Worm (Caenorhabditis elegans) whole organism, L4 larva: ENCODE data around the gene famp-1.

Source experiments
- D1046.2 ChIP-seq: fragments of 200-800 bp; sonication (Bioruptor generic); IDR thresholded peaks from 2 replicates; pipeline ENCODE4 v1.3.6; 2022; ENCODE audit warnings: missing genetic modification characterization, missing compliant biosample characterization
- F26F4.8 ChIP-seq: fragments of 200-800 bp; sonication (Bioruptor generic); conservative IDR thresholded peaks from 2 replicates; pipeline ENCODE4 v1.3.6; 2022; ENCODE audit warnings: missing genetic modification characterization, missing compliant biosample characterization
- F44E2.7 ChIP-seq: fragments of 200-800 bp; sonication (Bioruptor generic); IDR thresholded peaks from 2 replicates; pipeline ENCODE4 v2.1.2; 2022; ENCODE audit warnings: missing genetic modification characterization, missing compliant biosample characterization
- T20F7.1 ChIP-seq: fragments of 200-800 bp; sonication (Bioruptor generic); optimal IDR thresholded peaks from 2 replicates; lab custom pipeline; 2018; ENCODE audit warnings: mild to moderate bottlenecking, missing genetic modification characterization, missing compliant biosample characterization
- Y105C5A.15 ChIP-seq: fragments of 200-800 bp; sonication (Bioruptor generic); IDR thresholded peaks from 2 replicates; pipeline ENCODE4 v1.3.6; 2022; ENCODE audit warnings: missing genetic modification characterization, missing compliant biosample characterization
- aha-1 ChIP-seq: fragments of 150-350 bp; peaks from one replicate; lab custom pipeline; 2014; ENCODE audit warnings: missing biosample characterization, missing genetic modification characterization
- aly-2 ChIP-seq: sonication (generic microtip); optimal IDR thresholded peaks from 2 replicates; lab custom pipeline; 2018; ENCODE audit warnings: missing biosample characterization, missing genetic modification characterization
- ama-1 ChIP-seq: fragments of 150-350 bp; optimal IDR thresholded peaks from 2 replicates; lab custom pipeline; 2014; ENCODE audit warnings: inconsistent platforms, mixed read lengths
- ceh-44 ChIP-seq: fragments of 200-800 bp; sonication (Bioruptor generic); IDR thresholded peaks from 2 replicates; pipeline ENCODE4 v1.3.6; 2022; ENCODE audit warnings: missing genetic modification reagents, missing genetic modification characterization, missing compliant biosample characterization
- ceh-82 ChIP-seq: sonication (generic microtip); optimal IDR thresholded peaks from 2 replicates; lab custom pipeline; 2017; ENCODE audit warnings: missing biosample characterization, missing genetic modification characterization
- ctbp-1 ChIP-seq: fragments of 200-800 bp; sonication (Bioruptor generic); IDR thresholded peaks from 2 replicates; pipeline ENCODE4 v1.3.6; 2022; ENCODE audit warnings: missing genetic modification reagents, missing genetic modification characterization, missing compliant biosample characterization
- daf-16 ChIP-seq, 3 experiments: sonication (generic microtip); optimal IDR thresholded peaks; 2 replicates each; lab custom pipeline; 2016 to 2017; ENCODE audit warnings: missing genetic modification characterization in 3 of 3, missing genetic modification reagents in 3 of 3, mild to moderate bottlenecking in 2 of 3, missing compliant biosample characterization in 2 of 3, missing biosample characterization in 1 of 3, moderate library complexity in 1 of 3
- daf-8 ChIP-seq: fragments of 200-800 bp; sonication (Bioruptor generic); IDR thresholded peaks from 2 replicates; pipeline ENCODE4 v1.3.6; 2022; ENCODE audit warnings: missing genetic modification characterization, missing compliant biosample characterization
- dmd-6 ChIP-seq: fragments of 200-800 bp; sonication (Bioruptor generic); IDR thresholded peaks from 2 replicates; pipeline ENCODE4 v1.3.6; 2022; ENCODE audit warnings: missing genetic modification reagents, missing genetic modification characterization, missing compliant biosample characterization
- dmd-9 ChIP-seq: fragments of 200-800 bp; sonication (Bioruptor generic); IDR thresholded peaks from 2 replicates; pipeline ENCODE4 v1.3.6; 2022; ENCODE audit warnings: missing genetic modification reagents, missing genetic modification characterization, missing compliant biosample characterization
- dpl-1 ChIP-seq: fragments of 150-350 bp; optimal IDR thresholded peaks from 2 replicates; lab custom pipeline; 2014; ENCODE audit warnings: missing biosample characterization, missing genetic modification reagents, missing genetic modification characterization
- dve-1 ChIP-seq: sonication (generic microtip); optimal IDR thresholded peaks from 2 replicates; lab custom pipeline; 2017; ENCODE audit warnings: antibody characterized with exemption, mild to moderate bottlenecking, missing genetic modification characterization, missing compliant biosample characterization; ENCODE audit not compliant: insufficient read depth
- egl-27 ChIP-seq: sonication (generic microtip); optimal IDR thresholded peaks from 3 replicates; lab custom pipeline; 2017; ENCODE audit warnings: missing biosample characterization, missing genetic modification reagents, missing genetic modification characterization
- hlh-11 ChIP-seq: fragments of 200-800 bp; sonication (Bioruptor generic); optimal IDR thresholded peaks from 2 replicates; lab custom pipeline; 2018; ENCODE audit warnings: mild to moderate bottlenecking, missing genetic modification characterization, missing compliant biosample characterization
- hlh-30 ChIP-seq: sonication (generic microtip); optimal IDR thresholded peaks from 2 replicates; lab custom pipeline; 2017; ENCODE audit warnings: antibody characterized with exemption, mild to moderate bottlenecking, missing genetic modification characterization, missing compliant biosample characterization; ENCODE audit not compliant: insufficient read depth
- hmg-1.1 ChIP-seq: fragments of 200-800 bp; sonication (Bioruptor generic); IDR thresholded peaks from 2 replicates; pipeline ENCODE4 v1.3.6; 2022; ENCODE audit warnings: missing genetic modification reagents, missing genetic modification characterization, missing compliant biosample characterization
- lin-13 ChIP-seq: fragments of 150-350 bp; optimal IDR thresholded peaks from 2 replicates; lab custom pipeline; 2014; ENCODE audit warnings: missing biosample characterization, missing genetic modification reagents, missing genetic modification characterization
- lin-38 ChIP-seq: fragments of 200-800 bp; sonication (Bioruptor generic); IDR thresholded peaks from 2 replicates; pipeline ENCODE4 v1.3.6; 2022; ENCODE audit warnings: missing genetic modification reagents, missing genetic modification characterization, missing compliant biosample characterization
- lsy-2 ChIP-seq, 2 experiments: fragments of 150-350 bp in 1 of 2; sonication (generic microtip) in 1 of 2; optimal IDR thresholded peaks; 2 replicates each; lab custom pipeline; 2014 to 2017; ENCODE audit warnings: missing biosample characterization in 2 of 2, missing genetic modification characterization in 2 of 2
- madf-9 ChIP-seq: fragments of 200-800 bp; sonication (Bioruptor generic); conservative IDR thresholded peaks from 2 replicates; pipeline ENCODE4 v1.3.6; 2022; ENCODE audit warnings: missing genetic modification reagents, missing genetic modification characterization, missing compliant biosample characterization
- mdt-29 ChIP-seq: fragments of 200-800 bp; sonication (Bioruptor generic); IDR thresholded peaks from 2 replicates; pipeline ENCODE4 v1.3.6; 2022; ENCODE audit warnings: missing genetic modification reagents, missing genetic modification characterization, missing compliant biosample characterization
- mep-1 ChIP-seq: fragments of 150-350 bp; sonication (generic microtip); optimal IDR thresholded peaks from 3 replicates; lab custom pipeline; 2014; ENCODE audit warnings: missing biosample characterization, missing genetic modification characterization
- mes-2 ChIP-seq: sonication (generic microtip); optimal IDR thresholded peaks from 2 replicates; lab custom pipeline; 2016; ENCODE audit warnings: missing genotype, mild to moderate bottlenecking, missing genetic modification characterization, missing compliant biosample characterization; ENCODE audit not compliant: poor library complexity, severe bottlenecking
- mxl-2 ChIP-seq: fragments of 200-800 bp; sonication (Bioruptor generic); conservative IDR thresholded peaks from 2 replicates; pipeline ENCODE4 v1.3.6; 2022; ENCODE audit warnings: missing genetic modification reagents, missing genetic modification characterization, missing compliant biosample characterization
- mxl-3 ChIP-seq: fragments of 200-800 bp; sonication (Bioruptor generic); optimal IDR thresholded peaks from 2 replicates; lab custom pipeline; 2018; ENCODE audit warnings: mild to moderate bottlenecking, missing genetic modification characterization, missing compliant biosample characterization
- nhr-10 ChIP-seq: fragments of 150-350 bp; optimal IDR thresholded peaks from 2 replicates; lab custom pipeline; 2014; ENCODE audit warnings: missing biosample characterization, missing genetic modification characterization
- nhr-102 ChIP-seq: sonication (generic microtip); optimal IDR thresholded peaks from 2 replicates; lab custom pipeline; 2016; ENCODE audit warnings: mild to moderate bottlenecking, missing genetic modification characterization, moderate library complexity, missing compliant biosample characterization
- nhr-41 ChIP-seq: fragments of 200-800 bp; sonication (Bioruptor generic); IDR thresholded peaks from 2 replicates; pipeline ENCODE4 v1.3.6; 2022; ENCODE audit warnings: missing genetic modification reagents, missing genetic modification characterization, missing compliant biosample characterization
- nhr-42 ChIP-seq: fragments of 200-800 bp; sonication (Bioruptor generic); IDR thresholded peaks from 2 replicates; pipeline ENCODE4 v1.3.6; 2022; ENCODE audit warnings: missing genetic modification characterization, missing compliant biosample characterization
- nhr-77 ChIP-seq: fragments of 150-350 bp; optimal IDR thresholded peaks from 2 replicates; lab custom pipeline; 2014; ENCODE audit warnings: missing biosample characterization, missing genetic modification characterization
- pha-4 ChIP-seq, 2 experiments: fragments of 150-350 bp in 1 of 2; fragments of 200-800 bp in 1 of 2; sonication (Bioruptor generic) in 1 of 2; IDR thresholded peaks in 1 of 2; optimal IDR thresholded peaks in 1 of 2; 2 replicates each; pipeline versions ENCODE4 v1.3.6 to Lab custom; 2014 to 2022; ENCODE audit warnings: missing genetic modification characterization in 2 of 2, missing genetic modification reagents in 2 of 2, missing biosample characterization in 1 of 2, missing compliant biosample characterization in 1 of 2
- php-3 ChIP-seq: fragments of 200-800 bp; sonication (Bioruptor generic); IDR thresholded peaks from 2 replicates; pipeline ENCODE4 v1.3.6; 2022; ENCODE audit warnings: missing genetic modification reagents, missing genetic modification characterization, missing compliant biosample characterization
- pqm-1 ChIP-seq: sonication (generic microtip); optimal IDR thresholded peaks from 2 replicates; lab custom pipeline; 2017; ENCODE audit warnings: missing biosample characterization, missing genetic modification characterization
- rbr-2 ChIP-seq: sonication (generic microtip); optimal IDR thresholded peaks from 2 replicates; lab custom pipeline; 2016; ENCODE audit warnings: missing genotype, missing genetic modification characterization, missing compliant biosample characterization
- saeg-2 ChIP-seq: fragments of 200-800 bp; sonication (Bioruptor generic); IDR thresholded peaks from 2 replicates; pipeline ENCODE4 v1.3.6; 2022; ENCODE audit warnings: missing genetic modification reagents, missing genetic modification characterization, missing compliant biosample characterization
- sdz-12 ChIP-seq: fragments of 200-800 bp; sonication (Bioruptor generic); optimal IDR thresholded peaks from 2 replicates; lab custom pipeline; 2018; ENCODE audit warnings: mild to moderate bottlenecking, missing genetic modification characterization, missing compliant biosample characterization
- set-16 ChIP-seq: fragments of 200-800 bp; sonication (Bioruptor generic); IDR thresholded peaks from 2 replicates; pipeline ENCODE4 v1.3.6; 2022; ENCODE audit warnings: missing genetic modification reagents, missing genetic modification characterization, missing compliant biosample characterization
- snpc-1.2 ChIP-seq: fragments of 200-800 bp; sonication (Bioruptor generic); IDR thresholded peaks from 2 replicates; pipeline ENCODE4 v1.3.6; 2022; ENCODE audit warnings: missing genetic modification reagents, missing genetic modification characterization, missing compliant biosample characterization
- unc-62 ChIP-seq, 3 experiments: fragments of 150-350 bp in 1 of 3; sonication (generic microtip); optimal IDR thresholded peaks in 2 of 3; peaks in 1 of 3; 1 replicate in 1 of 3; 2 replicates in 2 of 3; lab custom pipeline; 2014 to 2017; ENCODE audit warnings: missing biosample characterization in 3 of 3, missing genetic modification characterization in 3 of 3, missing genetic modification reagents in 3 of 3, missing genotype in 1 of 3
- zip-2 ChIP-seq: fragments of 150-350 bp; optimal IDR thresholded peaks from 2 replicates; lab custom pipeline; 2014; ENCODE audit warnings: missing biosample characterization, missing genetic modification characterization

The famp-1 gene

ce11 chrIV:2284462-2285047 lies 21.1 kb upstream of the famp-1 start (continued):
- TF ChIP-seq dpl-1 (GFP tag; lab: Kevin White, UChicago) (no peak), snpc-1.2 (GFP tag; lab: Robert Waterston, UW) (no peak), php-3 (GFP tag; lab: Robert Waterston, UW) (0 out of 2 replicates have a peak, but pooled peaks have one; percentile 25), Y105C5A.15 (GFP tag; lab: Robert Waterston, UW) (no peak)

- no peak for TF ChIP-seq F44E2.7
- no peak for TF ChIP-seq aly-2 (tag; lab: Kevin White, UChicago)
- TF ChIP-seq nhr-102, result no peak
- no peak for TF ChIP-seq ceh-44
- TF ChIP-seq mes-2 (tag; lab: Kevin White, UChicago), result peak; percentile 2
- peak; percentile 81 for TF ChIP-seq dve-1 (tag; lab: Kevin White, UChicago)
- TF ChIP-seq nhr-77 (tag; lab: Kevin White, UChicago), result peak; percentile 77
- no peak for TF ChIP-seq pha-4 (GFP tag; IDR thresholded peaks at IDR 0.05; lab: Robert Waterston, UW)
- no peak for TF ChIP-seq pha-4 (tag; optimal IDR thresholded peaks at IDR 0.05; lab: Kevin White, UChicago)
- TF ChIP-seq mdt-29, result no peak
- peak; percentile 86 for TF ChIP-seq pqm-1 (tag; lab: Kevin White, UChicago)
- peak; percentile 89 for TF ChIP-seq ama-1 (lab: Kevin White, UChicago)
- no peak for TF ChIP-seq snpc-1.2 (GFP tag; lab: Robert Waterston, UW)
- peak in 1 of 2 experiments; percentile 45 for TF ChIP-seq unc-62 (GFP tag; optimal IDR thresholded peaks at IDR 0.05 in 1 of 2; lab: Kevin White, UChicago)
- no peak for TF ChIP-seq unc-62 (tag; optimal IDR thresholded peaks at IDR 0.05; lab: Kevin White, UChicago)
- peak; percentile 68 for TF ChIP-seq nhr-10 (tag; lab: Kevin White, UChicago)
- no peak for TF ChIP-seq nhr-42
- TF ChIP-seq ctbp-1 (GFP tag; lab: Robert Waterston, UW), result no peak
- TF ChIP-seq dmd-6 (GFP tag; lab: Robert Waterston, UW), result peak; percentile 50
- no peak for TF ChIP-seq F26F4.8 (GFP tag; lab: Robert Waterston, UW)
- TF ChIP-seq zip-2, result peak; percentile 13
- TF ChIP-seq lin-38, result 0 out of 2 replicates have a peak, but pooled peaks have one; percentile 17
- TF ChIP-seq dmd-9 (GFP tag; lab: Robert Waterston, UW), result no peak
- no peak for TF ChIP-seq sdz-12
- TF ChIP-seq aha-1, result peak; percentile 99
- TF ChIP-seq hmg-1.1 (GFP tag; lab: Robert Waterston, UW), result peak; percentile 23; the same call in 1 of the 2 replicates
- peak; percentile 70 for TF ChIP-seq mep-1 (tag; lab: Kevin White, UChicago)
- no peak for TF ChIP-seq nhr-41 (GFP tag; lab: Robert Waterston, UW)
- TF ChIP-seq mxl-2 (GFP tag; lab: Robert Waterston, UW), result no peak
- TF ChIP-seq mxl-3 (GFP tag; lab: Kevin White, UChicago), result peak; percentile 66
- no peak for TF ChIP-seq rbr-2 (tag; lab: Kevin White, UChicago)
- peak in 1 of 2 experiments; percentile 40 for TF ChIP-seq lsy-2 (tag; optimal IDR thresholded peaks at IDR 0.05; lab: Kevin White, UChicago)
- peak; percentile 84 for TF ChIP-seq hlh-11 (tag; lab: Kevin White, UChicago)
- no peak for TF ChIP-seq D1046.2 (GFP tag; lab: Robert Waterston, UW)
- TF ChIP-seq daf-8 (GFP tag; lab: Robert Waterston, UW), result no peak
- no peak for TF ChIP-seq egl-27 (tag; lab: Kevin White, UChicago)
- no peak for TF ChIP-seq daf-16 (GFP tag; optimal IDR thresholded peaks at IDR 0.05; lab: Kevin White, UChicago)
- peak; percentile 85 for TF ChIP-seq daf-16 (tag; optimal IDR thresholded peaks at IDR 0.05; lab: Kevin White, UChicago)
- peak; percentile 45 for TF ChIP-seq T20F7.1 (GFP tag; lab: Kevin White, UChicago)
- TF ChIP-seq hlh-30 (tag; lab: Kevin White, UChicago), result peak; percentile 87
- TF ChIP-seq lin-13 (GFP tag; lab: Kevin White, UChicago), result peak; percentile 50
- TF ChIP-seq set-16 (GFP tag; lab: Robert Waterston, UW), result no peak
- TF ChIP-seq madf-9 (GFP tag; lab: Robert Waterston, UW), result no peak
- no peak for TF ChIP-seq ceh-82 (tag; lab: Kevin White, UChicago)
- 0 out of 2 replicates have a peak, but pooled peaks have one; percentile 44 for TF ChIP-seq php-3 (GFP tag; lab: Robert Waterston, UW)
- TF ChIP-seq saeg-2 (GFP tag; lab: Robert Waterston, UW), result no peak
Measured at ce11 chrIV:2281353-2281976, 18.0 kb upstream of the famp-1 start.
